Worm (Caenorhabditis elegans): Measurements from ENCODE around the gene sdz-28.

DNA sequence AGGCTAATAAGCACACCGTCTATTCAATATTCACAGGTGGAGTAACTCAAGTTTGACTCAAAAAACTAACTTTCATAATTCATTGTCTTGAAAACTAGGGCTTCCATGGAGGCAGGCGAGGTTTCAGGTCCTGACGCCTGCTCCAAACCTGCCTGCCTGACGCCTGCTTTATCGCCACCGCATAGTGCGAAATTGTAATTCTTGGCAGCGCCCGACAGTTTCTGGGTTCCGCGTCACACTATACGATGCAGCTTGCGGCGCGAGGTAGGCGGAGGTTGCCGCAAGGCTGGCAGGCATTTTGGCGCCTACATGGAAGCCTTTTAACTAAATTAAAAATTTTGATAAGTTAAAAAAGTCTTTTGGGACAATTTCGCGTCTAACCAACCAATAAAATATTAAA lies 43.7 kb upstream of the sdz-28 start:
- TF ChIP-seq ztf-4 (tag; optimal IDR thresholded peaks at IDR 0.05) (no peak), nhr-237 (tag; optimal IDR thresholded peaks at IDR 0.05) (no peak), fos-1 (tag; optimal IDR thresholded peaks at IDR 0.05) (no peak), mdl-1 (tag; optimal IDR thresholded peaks at IDR 0.05) (no peak), mml-1 (tag; optimal IDR thresholded peaks at IDR 0.05) (no peak), aly-2 (tag; optimal IDR thresholded peaks at IDR 0.05) (no peak), fkh-10 (GFP tag; optimal IDR thresholded peaks at IDR 0.05) (no peak), nhr-28 (tag; optimal IDR thresholded peaks at IDR 0.05) (no peak), lsy-12 (tag; optimal IDR thresholded peaks at IDR 0.05) (no peak)

All from whole organism, L3 larva.